Fruit fly (Drosophila melanogaster): ENCODE measurements around the gene chas.

The chas gene

dm6 chrX:17713740-17714135 lies 15.2 kb upstream of the chas start (continued):
- TF ChIP-seq Taf1 (GFP tag; IDR thresholded peaks at IDR 0.05) (peak; percentile 78), grn (GFP tag; optimal IDR thresholded peaks at IDR 0.05) (no peak), Gug (GFP tag; IDR thresholded peaks at IDR 0.05) (peak; percentile 84), Rx (GFP tag; IDR thresholded peaks at IDR 0.05) (peak; percentile 78), Dek (tag; optimal IDR thresholded peaks at IDR 0.05) (peak; percentile 15)

- TF ChIP-seq yki (optimal IDR thresholded peaks at IDR 0.05) (no peak), CG9932 (GFP tag; IDR thresholded peaks at IDR 0.05) (peak; percentile 16; the same call in 1 of the 2 replicates), CG17328 (GFP tag; IDR thresholded peaks at IDR 0.05) (peak; percentile 57), CG7357 (GFP tag; IDR thresholded peaks at IDR 0.05) (peak; percentile 5; the same call in 1 of the 3 replicates), CG9817 (tag; optimal IDR thresholded peaks at IDR 0.05) (peak; percentile 21), CG2199 (GFP tag; IDR thresholded peaks at IDR 0.05) (no peak), CG10209 (GFP tag; optimal IDR thresholded peaks at IDR 0.05) (peak; percentile 48), dysf (GFP tag; IDR thresholded peaks at IDR 0.05) (peak; percentile 56; the same call in 2 of the 3 replicates), tap (tag; optimal IDR thresholded peaks at IDR 0.05) (peak; percentile 60), otp (GFP tag; IDR thresholded peaks at IDR 0.05) (0 out of 3 replicates have a peak, but pooled peaks have one; percentile 19), knrl (GFP tag; IDR thresholded peaks at IDR 0.05; ENCODE audit: partially characterized antibody) (no peak), CG17359 (tag; optimal IDR thresholded peaks at IDR 0.05) (peak; percentile 53), sna (GFP tag; IDR thresholded peaks at IDR 0.05; ENCODE audit: partially characterized antibody) (no peak), Rx (GFP tag; IDR thresholded peaks at IDR 0.05) (no peak), trem (tag; optimal IDR thresholded peaks at IDR 0.05) (peak; percentile 14), Nf-YB (GFP tag; optimal IDR thresholded peaks at IDR 0.05) (peak; percentile 12), CG4854 (GFP tag; optimal IDR thresholded peaks at IDR 0.05) (no peak), CG13287 (GFP tag; IDR thresholded peaks at IDR 0.05; ENCODE audit: partially characterized antibody) (no peak), CG6791 (GFP tag; IDR thresholded peaks at IDR 0.05; ENCODE audit: partially characterized antibody) (no peak), klu (GFP tag; IDR thresholded peaks at IDR 0.05) (no peak; the same call in 1 of the 2 replicates), Hr3 (GFP tag; optimal IDR thresholded peaks at IDR 0.05) (peak; percentile 30), CG2116 (GFP tag; optimal IDR thresholded peaks at IDR 0.05) (peak; percentile 37), kah (GFP tag; optimal IDR thresholded peaks at IDR 0.05) (no peak), CG43689 (GFP tag; IDR thresholded peaks at IDR 0.05) (no peak), CG1647 (GFP tag; optimal IDR thresholded peaks at IDR 0.05) (no peak), C15 (GFP tag; IDR thresholded peaks at IDR 0.05) (0 out of 3 replicates have a peak, but pooled peaks have one; percentile 34), CG18476 (GFP tag; optimal IDR thresholded peaks at IDR 0.05) (peak; percentile 22), CG13424 (tag; optimal IDR thresholded peaks at IDR 0.05) (peak; percentile 68), insv (GFP tag; optimal IDR thresholded peaks at IDR 0.05) (no peak), CG6813 (GFP tag; optimal IDR thresholded peaks at IDR 0.05) (peak; percentile 29), z (GFP tag; IDR thresholded peaks at IDR 0.05) (no peak), CG12071 (GFP tag; optimal IDR thresholded peaks at IDR 0.05) (no peak), CG18262 (tag; optimal IDR thresholded peaks at IDR 0.05) (peak; percentile 84), gro (GFP tag; optimal IDR thresholded peaks at IDR 0.05) (no peak), CG12659 (GFP tag; optimal IDR thresholded peaks at IDR 0.05) (peak; percentile 59), sim (GFP tag; IDR thresholded peaks at IDR 0.05) (no peak; the same call in 1 of the 2 replicates), CG6854 (GFP tag; optimal IDR thresholded peaks at IDR 0.05) (peak; percentile 0), nmo (GFP tag; optimal IDR thresholded peaks at IDR 0.05) (peak; percentile 75), CG17829 (tag; optimal IDR thresholded peaks at IDR 0.05) (peak; percentile 68), slbo (GFP tag; IDR thresholded peaks at IDR 0.05) (peak; percentile 40), Atf-2 (GFP tag; optimal IDR thresholded peaks at IDR 0.05) (no peak), CG4404 (GFP tag; IDR thresholded peaks at IDR 0.05) (peak; percentile 50), BtbVII (GFP tag; optimal IDR thresholded peaks at IDR 0.05) (peak; percentile 48), Dp (GFP tag; optimal IDR thresholded peaks at IDR 0.05) (no peak)
Observed at dm6 chrX:17712995-17713739, 14.6 kb upstream of the chas start.

All from whole organism, embryonic.